Fruit fly (Drosophila melanogaster) whole organism, larva: ENCODE data around the gene CG32344.

ENCODE experiments used
- noc ChIP-seq: fragments of 200-800 bp; sonication (Bioruptor generic); optimal IDR thresholded peaks from 3 replicates; lab custom pipeline; 2019; ENCODE audit warnings: missing biosample characterization, mild to moderate bottlenecking, missing genetic modification characterization, moderate library complexity

The CG32344 gene

dm6 chr3L:297240-297639 is 27.3 kb downstream of the CG32344 start:
- TF ChIP-seq noc (tag; lab: Kevin White, UChicago): no peak

dm6 chr3L:294841-295408 is 29.6 kb downstream of the CG32344 start:
- no peak for TF ChIP-seq noc (tag; lab: Kevin White, UChicago)

DNA sequence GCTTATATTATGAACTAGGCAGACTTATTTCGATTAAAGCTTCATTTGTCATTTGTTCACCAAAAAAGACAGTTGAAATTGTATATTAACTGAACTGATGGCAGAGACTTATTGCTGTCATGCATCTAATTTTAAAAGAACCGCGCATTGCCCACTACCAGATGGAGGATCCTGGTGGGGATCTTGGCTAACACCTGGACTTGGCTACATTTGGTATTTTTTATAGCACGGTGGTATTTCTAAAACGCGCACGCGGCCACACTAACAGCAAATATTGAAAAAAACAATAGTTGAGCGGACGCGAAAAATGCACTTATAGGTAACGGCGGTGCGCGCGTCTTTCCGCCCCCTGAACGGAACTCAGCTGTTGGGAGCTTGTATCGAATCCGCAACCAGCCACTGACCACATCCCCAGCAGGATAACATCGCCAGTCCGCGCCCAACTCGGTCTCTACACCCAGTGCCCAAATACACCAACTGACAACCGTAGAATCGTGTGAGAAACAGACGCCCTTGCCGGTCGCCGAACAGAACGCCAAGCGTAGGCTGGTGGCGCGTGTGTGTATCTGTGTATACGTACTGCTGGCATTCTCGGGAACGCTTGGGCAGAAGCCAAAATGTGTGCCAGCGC is 32.3 kb downstream of the CG32344 start:
- no peak for TF ChIP-seq noc (tag; lab: Kevin White, UChicago)

dm6 chr3L:291583-292145 is 32.9 kb downstream of the CG32344 start:
- TF ChIP-seq noc (tag; lab: Kevin White, UChicago): no peak

- TF ChIP-seq noc (tag; lab: Kevin White, UChicago): no peak
These were observed 40.3 kb downstream of the CG32344 start for dm6 chr3L:284253-284652.

DNA sequence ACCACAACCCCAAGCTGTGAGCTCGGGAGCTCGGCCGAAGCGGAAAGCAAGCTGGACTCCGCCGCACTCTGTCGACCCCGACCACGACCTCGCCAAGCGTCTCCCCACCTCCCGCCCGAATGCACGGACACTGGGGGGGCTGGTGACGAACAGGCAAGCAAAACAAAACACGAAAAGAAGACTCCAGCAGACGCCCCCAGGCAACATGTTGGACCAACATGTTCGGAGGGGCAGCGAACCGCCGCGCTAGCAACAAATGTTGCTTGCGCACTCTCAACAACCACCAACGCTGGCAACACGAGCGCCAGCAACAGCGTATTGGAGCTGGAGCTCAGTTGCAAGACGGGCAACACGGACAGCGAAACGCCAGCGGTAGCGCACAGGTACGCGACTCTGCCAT is 42.2 kb downstream of the CG32344 start:
- no peak for TF ChIP-seq noc (tag; lab: Kevin White, UChicago)

- no peak for TF ChIP-seq noc (tag; lab: Kevin White, UChicago)
These were observed 47.6 kb downstream of the CG32344 start, which contains the start of gene RhoGEF3 for dm6 chr3L:276736-277487. Gene RhoGEF3 (plus strand): TSS chr3L:277437.

- TF ChIP-seq noc (tag; lab: Kevin White, UChicago): no peak
These were observed 49.7 kb downstream of the CG32344 start, which contains the start of gene ttm2 for dm6 chr3L:274855-275254. Gene ttm2 (plus strand): TSS chr3L:275155.

dm6 chr3L:273291-273690 is 51.2 kb downstream of the CG32344 start, which contains the start of gene CG32845:
Gene CG32845 (minus strand): TSS chr3L:273391.
- no peak for TF ChIP-seq noc (tag; lab: Kevin White, UChicago)

DNA sequence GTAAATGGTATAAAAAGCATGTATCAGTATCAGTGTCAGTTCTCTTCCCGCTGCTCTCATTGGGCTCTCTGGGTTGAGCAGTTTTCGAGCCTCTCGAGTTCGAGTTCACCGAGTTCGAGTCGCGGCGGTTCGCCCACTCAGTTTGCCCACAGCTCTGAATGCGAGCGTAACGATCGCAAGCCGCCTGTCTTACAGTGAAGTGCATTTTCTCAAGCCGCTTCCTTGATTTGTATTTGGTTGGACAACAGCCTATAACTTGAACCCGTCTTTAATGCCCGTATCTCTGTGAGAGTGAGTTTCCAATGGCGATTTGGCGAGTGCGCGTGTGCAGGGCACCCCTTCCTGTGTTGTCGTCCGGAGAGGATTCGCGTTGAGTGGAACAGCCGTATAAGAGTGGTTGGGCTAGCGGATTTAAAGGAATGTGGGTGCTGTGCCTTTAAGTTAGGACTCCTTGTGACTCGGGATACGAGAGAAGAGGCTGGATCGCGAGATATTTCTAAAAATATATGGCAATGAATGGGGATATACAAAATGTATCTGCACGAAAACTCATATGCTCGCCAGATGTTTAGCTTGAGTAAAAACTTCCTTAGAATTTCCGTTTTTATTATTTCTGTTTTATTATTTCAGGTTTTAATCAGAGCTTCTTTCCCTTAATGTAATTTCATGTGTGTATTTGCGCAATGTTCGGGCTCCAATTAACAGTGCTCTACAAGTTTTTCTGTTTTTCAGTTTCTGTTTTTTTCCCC is 52.8 kb downstream of the CG32344 start:
- no peak for TF ChIP-seq noc (tag; lab: Kevin White, UChicago)
